Worm (Caenorhabditis elegans): Measurements from ENCODE around the gene lgc-41.

lgc-41 gene

ce11 chrX:10462391-10462790, 8.3 kb downstream of the lgc-41 start:
- TF ChIP-seq mep-1 (tag; optimal IDR thresholded peaks at IDR 0.05) (no peak), unc-62 (GFP tag; optimal IDR thresholded peaks at IDR 0.05 in 1 of 2) (peak in 1 of 2 experiments; percentile 10), unc-62 (tag; optimal IDR thresholded peaks at IDR 0.05) (no peak)

- TF ChIP-seq madf-5 (GFP tag; IDR thresholded peaks at IDR 0.05) (no peak), spr-1 (tag; optimal IDR thresholded peaks at IDR 0.05) (no peak), unc-62 (GFP tag; optimal IDR thresholded peaks at IDR 0.05 in 1 of 2) (peak in 1 of 2 experiments; percentile 60), unc-62 (tag; optimal IDR thresholded peaks at IDR 0.05) (no peak)
Measured at ce11 chrX:10463542-10463941, 9.5 kb downstream of the lgc-41 start, which contains the start of gene C39B10.1. C39B10.1 (minus strand) TSS chrX:10463642.

ce11 chrX:10474998-10475577, 21.0 kb downstream of the lgc-41 start, which contains the start of gene elt-4:
elt-4 (plus strand) TSS chrX:10475527.
- TF ChIP-seq tag-97 (GFP tag; IDR thresholded peaks at IDR 0.05) (no peak), snpc-1.2 (GFP tag; IDR thresholded peaks at IDR 0.05) (no peak), mdl-1 (tag; optimal IDR thresholded peaks at IDR 0.05) (no peak), lin-39 (tag; optimal IDR thresholded peaks at IDR 0.05) (no peak), R02D3.7 (tag; optimal IDR thresholded peaks at IDR 0.05) (no peak), dve-1 (tag; optimal IDR thresholded peaks at IDR 0.05; ENCODE audit: insufficient read depth) (peak; percentile 55), pqm-1 (tag; optimal IDR thresholded peaks at IDR 0.05) (peak; percentile 78), egl-43 (GFP tag; IDR thresholded peaks at IDR 0.05) (no peak), daf-16 (GFP tag; optimal IDR thresholded peaks at IDR 0.05) (peak in 1 of 2 experiments; percentile 3), daf-16 (tag; optimal IDR thresholded peaks at IDR 0.05) (peak; percentile 49), dmd-6 (GFP tag; IDR thresholded peaks at IDR 0.05) (no peak)

ce11 chrX:10476573-10476972, 22.5 kb downstream of the lgc-41 start, which contains the start of gene C39B10.7:
C39B10.7 (plus strand) TSS chrX:10476873.
- TF ChIP-seq pha-4 (GFP tag; IDR thresholded peaks at IDR 0.05) = no peak
- no peak for TF ChIP-seq pha-4 (tag; optimal IDR thresholded peaks at IDR 0.05)
- no peak for TF ChIP-seq ztf-7 (tag; optimal IDR thresholded peaks at IDR 0.05)
- TF ChIP-seq duxl-1 (tag; optimal IDR thresholded peaks at IDR 0.05; ENCODE audit: poor library complexity) = no peak
- TF ChIP-seq lim-7 (GFP tag; IDR thresholded peaks at IDR 0.05) = no peak
- TF ChIP-seq dmd-8 (GFP tag; IDR thresholded peaks at IDR 0.05) = no peak
- TF ChIP-seq F49E8.2 (tag; optimal IDR thresholded peaks at IDR 0.05; ENCODE audit: borderline replicate concordance) = no peak
- TF ChIP-seq ceh-28 (tag; optimal IDR thresholded peaks at IDR 0.05) = no peak
- TF ChIP-seq F26F4.8 (GFP tag; conservative IDR thresholded peaks at IDR 0.05) = no peak
- no peak for TF ChIP-seq snpc-4 (tag; optimal IDR thresholded peaks at IDR 0.05)
- TF ChIP-seq nhr-237 (tag; optimal IDR thresholded peaks at IDR 0.05) = no peak
- no peak for TF ChIP-seq F37D6.2 (tag; optimal IDR thresholded peaks at IDR 0.05)
- no peak for TF ChIP-seq snpc-1.2 (GFP tag; IDR thresholded peaks at IDR 0.05)
- no peak for TF ChIP-seq vab-7 (GFP tag; IDR thresholded peaks at IDR 0.05)
- no peak for TF ChIP-seq madf-9 (GFP tag; conservative IDR thresholded peaks at IDR 0.05)
- no peak for TF ChIP-seq madf-5 (GFP tag; IDR thresholded peaks at IDR 0.05)

- TF ChIP-seq mdl-1 (tag; optimal IDR thresholded peaks at IDR 0.05) = no peak
- no peak for TF ChIP-seq mdt-29 (GFP tag; IDR thresholded peaks at IDR 0.05)
- no peak for TF ChIP-seq nhr-76 (tag; optimal IDR thresholded peaks at IDR 0.05)
- peak; percentile 83 for TF ChIP-seq dve-1 (tag; optimal IDR thresholded peaks at IDR 0.05; ENCODE audit: insufficient read depth)
- no peak for TF ChIP-seq duxl-1 (tag; optimal IDR thresholded peaks at IDR 0.05; ENCODE audit: poor library complexity)
- TF ChIP-seq fkh-10 (GFP tag; optimal IDR thresholded peaks at IDR 0.05) = no peak
- no peak for TF ChIP-seq lin-15B (tag; optimal IDR thresholded peaks at IDR 0.05)
- TF ChIP-seq lir-3 (tag; optimal IDR thresholded peaks at IDR 0.05) = no peak
- no peak for TF ChIP-seq egl-27 (tag; optimal IDR thresholded peaks at IDR 0.05)
- no peak for TF ChIP-seq mxl-2 (GFP tag; conservative IDR thresholded peaks at IDR 0.05)
- no peak for TF ChIP-seq daf-8 (GFP tag; IDR thresholded peaks at IDR 0.05)
- TF ChIP-seq Y5F2A.4 (GFP tag; optimal IDR thresholded peaks at IDR 0.05) = no peak
- no peak for TF ChIP-seq nhr-237 (tag; optimal IDR thresholded peaks at IDR 0.05)
- peak; percentile 79 for TF ChIP-seq hlh-11 (tag; optimal IDR thresholded peaks at IDR 0.05)
- no peak for TF ChIP-seq F37D6.2 (tag; optimal IDR thresholded peaks at IDR 0.05)
- no peak for TF ChIP-seq zip-11 (GFP tag; IDR thresholded peaks at IDR 0.05)
- no peak for TF ChIP-seq D1046.2 (GFP tag; IDR thresholded peaks at IDR 0.05)
- TF ChIP-seq daf-12 (tag; optimal IDR thresholded peaks at IDR 0.05) = no peak
Measured at ce11 chrX:10477172-10477985, 23.3 kb downstream of the lgc-41 start.
